Fruit fly (Drosophila melanogaster) whole organism, pupa: Measurements from ENCODE around the gene CG1092.

ENCODE experiments used
- CG10348 ChIP-seq: fragments of 200-800 bp; sonication (Bioruptor generic); IDR thresholded peaks from 2 replicates; pipeline ENCODE4 v1.3.6; 2022; ENCODE audit warnings: missing biosample characterization, missing genetic modification characterization
- CG13204 ChIP-seq: fragments of 200-800 bp; sonication (Bioruptor generic); optimal IDR thresholded peaks from 2 replicates; lab custom pipeline; 2018; ENCODE audit warnings: missing biosample characterization, mild to moderate bottlenecking, missing genetic modification characterization, moderate library complexity
- CG34367 ChIP-seq: fragments of 200-800 bp; sonication (Bioruptor generic); optimal IDR thresholded peaks from 2 replicates; lab custom pipeline; 2018; ENCODE audit warnings: missing biosample characterization, mild to moderate bottlenecking, missing genetic modification characterization
- CG8301 ChIP-seq: fragments of 200-800 bp; sonication (Bioruptor generic); optimal IDR thresholded peaks from 2 replicates; lab custom pipeline; 2018; ENCODE audit warnings: missing biosample characterization, mild to moderate bottlenecking, missing genetic modification characterization
- CG9948 ChIP-seq: fragments of 200-800 bp; sonication (Bioruptor generic); optimal IDR thresholded peaks from 2 replicates; lab custom pipeline; 2018; ENCODE audit warnings: missing biosample characterization, mild to moderate bottlenecking, missing genetic modification characterization, moderate library complexity
- D1 ChIP-seq: fragments of 200-800 bp; sonication (Bioruptor generic); optimal IDR thresholded peaks from 2 replicates; lab custom pipeline; 2018; ENCODE audit warnings: missing biosample characterization, mild to moderate bottlenecking, missing genetic modification characterization, moderate library complexity
- EcR ChIP-seq: fragments of 200-800 bp; sonication (Bioruptor generic); optimal IDR thresholded peaks from 3 replicates; lab custom pipeline; 2019; ENCODE audit warnings: missing biosample characterization, missing genetic modification characterization, mild to moderate bottlenecking, moderate library complexity, missing genetic modification reagents
- Ets98B ChIP-seq: fragments of 200-800 bp; sonication (Bioruptor generic); IDR thresholded peaks from 2 replicates; pipeline ENCODE4 v1.3.6; 2022; ENCODE audit warnings: missing biosample characterization, missing genetic modification characterization
- Pif1A ChIP-seq: fragments of 200-800 bp; sonication (Bioruptor generic); optimal IDR thresholded peaks from 3 replicates; lab custom pipeline; 2016; ENCODE audit warnings: missing biosample characterization, missing genetic modification characterization
- fd96Ca ChIP-seq: fragments of 200-800 bp; sonication (Bioruptor generic); IDR thresholded peaks from 3 replicates; pipeline ENCODE4 v1.3.6; 2022; ENCODE audit warnings: missing biosample characterization, missing genetic modification characterization
- gl ChIP-seq: fragments of 200-800 bp; sonication (Bioruptor generic); optimal IDR thresholded peaks from 2 replicates; lab custom pipeline; 2018; ENCODE audit warnings: missing biosample characterization, mild to moderate bottlenecking, missing genetic modification characterization
- rn ChIP-seq: fragments of 200-800 bp; sonication (Bioruptor generic); IDR thresholded peaks from 2 replicates; pipeline ENCODE4 v1.3.6; 2022; ENCODE audit warnings: missing biosample characterization, missing genetic modification characterization

- no peak for TF ChIP-seq Pif1A (GFP tag; lab: Kevin White, UChicago)
- TF ChIP-seq CG8301 (tag; lab: Kevin White, UChicago), result no peak
- TF ChIP-seq gl (tag; lab: Kevin White, UChicago), result peak; percentile 38
- TF ChIP-seq CG13204, result no peak
- no peak for TF ChIP-seq CG9948 (tag; lab: Kevin White, UChicago)
- TF ChIP-seq D1 (tag; lab: Kevin White, UChicago), result no peak
- no peak for TF ChIP-seq rn (GFP tag; lab: Robert Waterston, UW)
- TF ChIP-seq EcR (GFP tag; lab: Kevin White, UChicago), result peak; percentile 94
- no peak for TF ChIP-seq CG34367
- TF ChIP-seq fd96Ca (GFP tag; lab: Robert Waterston, UW), result peak; percentile 11; the same call in 1 of the 3 replicates
- TF ChIP-seq CG10348 (GFP tag; lab: Robert Waterston, UW), result no peak
- TF ChIP-seq Ets98B (GFP tag; lab: Robert Waterston, UW), result peak; percentile 48
These were observed 30.0 kb upstream of the CG1092 start for dm6 chr3R:4236534-4236933.
